Fruit fly (Drosophila melanogaster): ENCODE results near the gene CG6325.

DNA sequence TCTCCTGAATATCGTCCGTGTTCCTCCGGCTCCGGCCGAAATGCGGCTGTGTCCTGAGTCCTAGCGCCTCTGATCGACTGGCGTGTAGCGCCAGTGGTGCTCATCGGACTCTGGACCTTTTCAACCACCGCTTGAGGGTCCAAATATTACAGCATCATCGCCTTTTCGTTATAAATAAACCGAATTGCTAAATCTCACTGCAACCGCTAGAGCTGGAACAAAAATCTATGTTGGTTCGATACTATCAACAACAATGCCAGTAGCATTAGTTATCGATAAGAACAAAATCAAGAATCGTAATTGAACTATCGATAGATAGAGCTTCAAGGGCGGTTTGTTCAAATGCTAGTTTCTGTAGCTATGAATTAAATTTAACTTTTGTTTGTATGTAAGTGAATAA, at the start of gene CG6325:
- TF ChIP-seq ttk (optimal IDR thresholded peaks at IDR 0.05) (no peak), psq (optimal IDR thresholded peaks at IDR 0.05) (no peak), Sin3A (optimal IDR thresholded peaks at IDR 0.05) (no peak), insv (optimal IDR thresholded peaks at IDR 0.05) (no peak), h (optimal IDR thresholded peaks at IDR 0.05) (no peak), Myc (optimal IDR thresholded peaks at IDR 0.05) (no peak)
